Worm (Caenorhabditis elegans): Measurements from ENCODE around the gene mfn-1.
A peak's percentile ranks its signal among the peaks of the same experiment; 100 is the strongest.

Gene mfn-1

DNA sequence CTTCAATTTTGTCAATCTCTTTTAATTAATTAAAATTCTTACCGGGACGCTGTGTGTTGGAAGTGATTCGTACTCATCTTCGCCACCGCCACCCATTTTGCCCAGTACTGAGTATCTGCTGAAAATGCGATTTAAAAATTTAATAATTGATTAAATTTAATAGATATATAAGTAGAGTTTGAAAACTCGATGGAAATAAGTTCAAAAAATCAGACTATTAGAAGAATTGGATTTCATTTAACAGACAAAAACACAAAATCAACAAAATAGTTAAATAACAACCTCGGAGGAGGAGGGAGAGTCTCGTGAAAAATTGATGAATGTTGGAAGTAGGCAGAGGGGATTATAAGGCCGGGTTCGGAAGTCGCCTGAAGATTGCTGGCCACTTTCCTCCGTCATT lies at the start of gene mfn-1:
Gene mfn-1, minus strand, starts transcription at position 101 of the 400 bp plus-strand sequence.
- TF ChIP-seq lsy-12 (tag; optimal IDR thresholded peaks at IDR 0.05) (no peak), hmg-11 (tag; optimal IDR thresholded peaks at IDR 0.05) (no peak), ztf-11 (tag; optimal IDR thresholded peaks at IDR 0.05) (no peak), lin-15B (tag; optimal IDR thresholded peaks at IDR 0.05) (no peak), elt-2 (tag; optimal IDR thresholded peaks at IDR 0.05) (no peak)

ce11 chrII:11521300-11521699 lies 49.5 kb upstream of the mfn-1 start, which contains the start of gene Y62F5A.10:
Y62F5A.10 (plus strand) TSS chrII:11521600.
- TF ChIP-seq unc-62 (GFP tag; optimal IDR thresholded peaks at IDR 0.05): no peak

ce11 chrII:11518184-11518583 lies 46.4 kb upstream of the mfn-1 start, which contains the start of gene B0334.10:
B0334.10 (plus strand) TSS chrII:11518484.
- TF ChIP-seq egl-27 (tag; optimal IDR thresholded peaks at IDR 0.05) (no peak), snpc-4 (tag; optimal IDR thresholded peaks at IDR 0.05) (no peak), elt-2 (tag; optimal IDR thresholded peaks at IDR 0.05) (no peak)

DNA sequence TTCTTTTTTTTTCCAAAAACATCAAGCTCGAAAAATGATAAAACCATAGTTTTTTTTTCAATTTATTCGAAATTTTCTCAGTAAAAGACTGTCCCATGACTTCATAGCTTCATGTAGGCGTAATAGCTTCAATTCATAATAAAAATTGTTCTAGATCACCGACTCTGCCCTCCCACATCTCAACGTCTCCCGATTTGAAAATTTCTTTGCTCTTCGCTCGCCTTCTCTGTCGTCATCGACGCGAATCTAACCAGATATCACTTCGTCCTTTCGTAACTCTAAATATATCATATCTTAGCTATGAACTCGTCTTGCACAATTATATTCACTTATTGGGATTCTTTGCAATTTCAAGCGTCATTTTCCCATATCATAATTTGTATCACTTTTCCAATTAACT lies 43.0 kb upstream of the mfn-1 start, which contains the start of gene srh-44:
Gene srh-44, plus strand, starts transcription at position 301 of the 400 bp plus-strand sequence.
- TF ChIP-seq zag-1 (tag; optimal IDR thresholded peaks at IDR 0.05) (no peak), pqm-1 (tag; optimal IDR thresholded peaks at IDR 0.05) (no peak), mdl-1 (tag; optimal IDR thresholded peaks at IDR 0.05) (no peak), lin-15B (tag; optimal IDR thresholded peaks at IDR 0.05) (no peak), unc-39 (tag; optimal IDR thresholded peaks at IDR 0.05) (no peak), aly-2 (tag; optimal IDR thresholded peaks at IDR 0.05) (no peak), fkh-10 (GFP tag; optimal IDR thresholded peaks at IDR 0.05) (no peak), daf-12 (tag; optimal IDR thresholded peaks at IDR 0.05) (no peak), fkh-2 (tag; optimal IDR thresholded peaks at IDR 0.05) (no peak), ama-1 (optimal IDR thresholded peaks at IDR 0.05) (no peak), ZK546.5 (tag; optimal IDR thresholded peaks at IDR 0.05) (no peak), R02D3.7 (tag; optimal IDR thresholded peaks at IDR 0.05) (no peak), ceh-16 (tag; optimal IDR thresholded peaks at IDR 0.05) (no peak), nhr-28 (tag; optimal IDR thresholded peaks at IDR 0.05) (no peak), jun-1 (tag; optimal IDR thresholded peaks at IDR 0.05) (no peak), unc-62 (GFP tag; optimal IDR thresholded peaks at IDR 0.05) (no peak), nhr-11 (tag; optimal IDR thresholded peaks at IDR 0.05) (no peak), snpc-4 (tag; optimal IDR thresholded peaks at IDR 0.05) (no peak)

DNA sequence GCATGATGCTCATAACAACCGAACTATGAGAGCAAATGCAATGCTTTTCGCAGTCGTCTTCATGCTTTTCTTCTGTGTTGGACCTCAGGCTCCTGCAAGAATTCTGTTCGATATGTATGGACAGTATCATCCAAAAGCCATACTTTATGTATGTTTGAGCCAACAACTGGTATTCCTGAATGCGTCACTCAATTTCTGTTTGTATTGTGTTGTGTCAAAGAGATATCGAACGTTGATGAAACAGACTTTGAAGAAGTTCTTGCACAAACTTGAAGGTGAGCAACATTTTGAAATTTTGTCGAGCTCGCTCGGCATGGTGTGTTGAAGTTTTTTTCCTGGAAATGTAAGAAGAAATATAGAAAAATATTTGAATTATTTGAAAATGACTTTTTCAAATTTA lies 41.1 kb upstream of the mfn-1 start:
- no peak for TF ChIP-seq ceh-82 (tag; optimal IDR thresholded peaks at IDR 0.05)
- TF ChIP-seq nhr-23 (tag; optimal IDR thresholded peaks at IDR 0.05): no peak
- TF ChIP-seq nfya-1 (tag; optimal IDR thresholded peaks at IDR 0.05; ENCODE audit: insufficient read depth): no peak
- no peak for TF ChIP-seq unc-39 (tag; optimal IDR thresholded peaks at IDR 0.05)
- no peak for TF ChIP-seq nhr-76 (tag; optimal IDR thresholded peaks at IDR 0.05)
- TF ChIP-seq eor-1 (tag; optimal IDR thresholded peaks at IDR 0.05): no peak
- TF ChIP-seq daf-12 (tag; optimal IDR thresholded peaks at IDR 0.05): no peak

DNA sequence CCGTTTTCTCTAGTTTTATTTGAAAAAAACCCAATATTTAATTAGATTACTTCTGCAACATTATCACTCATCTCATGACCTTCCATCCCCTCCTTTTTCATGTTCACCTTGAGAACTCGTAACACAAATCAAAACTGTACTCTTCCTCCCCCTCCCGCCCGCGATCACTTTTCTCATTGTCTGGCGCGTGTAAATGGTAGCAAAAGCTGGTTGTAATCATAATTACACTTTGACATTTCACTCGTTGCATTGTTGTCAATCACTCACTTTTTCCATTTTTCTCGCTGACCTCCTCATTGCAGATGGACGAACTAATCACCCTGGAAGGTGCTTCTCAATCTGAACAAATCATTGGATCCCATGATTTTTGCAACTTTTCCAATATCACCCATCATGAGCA lies 38.6 kb upstream of the mfn-1 start, which contains the start of gene npr-41:
Gene npr-41, plus strand, starts transcription at position 301 of the 400 bp plus-strand sequence.
- TF ChIP-seq mml-1 (tag; optimal IDR thresholded peaks at IDR 0.05) (no peak), ceh-9 (tag; optimal IDR thresholded peaks at IDR 0.05) (no peak), nhr-25 (tag; optimal IDR thresholded peaks at IDR 0.05) (peak; percentile 69)

- no peak for TF ChIP-seq nhr-11 (tag; optimal IDR thresholded peaks at IDR 0.05)
- no peak for TF ChIP-seq nhr-237 (tag; optimal IDR thresholded peaks at IDR 0.05)
- TF ChIP-seq tbx-2 (tag; optimal IDR thresholded peaks at IDR 0.05): no peak
- TF ChIP-seq ceh-9 (tag; optimal IDR thresholded peaks at IDR 0.05): no peak
- TF ChIP-seq elt-1 (tag; optimal IDR thresholded peaks at IDR 0.05): no peak
- no peak for TF ChIP-seq lin-15B (tag; optimal IDR thresholded peaks at IDR 0.05)
- TF ChIP-seq hmg-11 (tag; optimal IDR thresholded peaks at IDR 0.05): no peak
- no peak for TF ChIP-seq nhr-28 (tag; optimal IDR thresholded peaks at IDR 0.05)
- TF ChIP-seq sea-2 (GFP tag; optimal IDR thresholded peaks at IDR 0.05): no peak
- no peak for TF ChIP-seq eor-1 (tag; optimal IDR thresholded peaks at IDR 0.05)
- TF ChIP-seq ceh-82 (tag; optimal IDR thresholded peaks at IDR 0.05): no peak
- TF ChIP-seq mml-1 (tag; optimal IDR thresholded peaks at IDR 0.05): no peak
- no peak for TF ChIP-seq nhr-23 (tag; optimal IDR thresholded peaks at IDR 0.05)
- TF ChIP-seq zag-1 (tag; optimal IDR thresholded peaks at IDR 0.05): no peak
- TF ChIP-seq pqm-1 (tag; optimal IDR thresholded peaks at IDR 0.05): no peak
- no peak for TF ChIP-seq lsy-12 (tag; optimal IDR thresholded peaks at IDR 0.05)
- TF ChIP-seq egl-5 (tag; optimal IDR thresholded peaks at IDR 0.05): no peak
- no peak for TF ChIP-seq nhr-25 (tag; optimal IDR thresholded peaks at IDR 0.05)
- TF ChIP-seq unc-39 (tag; optimal IDR thresholded peaks at IDR 0.05): no peak
- no peak for TF ChIP-seq ztf-4 (tag; optimal IDR thresholded peaks at IDR 0.05)
Observed at ce11 chrII:11503761-11504160, 31.9 kb upstream of the mfn-1 start.

Measured in whole organism, L3 larva.